Fruit fly (Drosophila melanogaster): ENCODE data around the gene Sbat.

The Sbat gene

DNA sequence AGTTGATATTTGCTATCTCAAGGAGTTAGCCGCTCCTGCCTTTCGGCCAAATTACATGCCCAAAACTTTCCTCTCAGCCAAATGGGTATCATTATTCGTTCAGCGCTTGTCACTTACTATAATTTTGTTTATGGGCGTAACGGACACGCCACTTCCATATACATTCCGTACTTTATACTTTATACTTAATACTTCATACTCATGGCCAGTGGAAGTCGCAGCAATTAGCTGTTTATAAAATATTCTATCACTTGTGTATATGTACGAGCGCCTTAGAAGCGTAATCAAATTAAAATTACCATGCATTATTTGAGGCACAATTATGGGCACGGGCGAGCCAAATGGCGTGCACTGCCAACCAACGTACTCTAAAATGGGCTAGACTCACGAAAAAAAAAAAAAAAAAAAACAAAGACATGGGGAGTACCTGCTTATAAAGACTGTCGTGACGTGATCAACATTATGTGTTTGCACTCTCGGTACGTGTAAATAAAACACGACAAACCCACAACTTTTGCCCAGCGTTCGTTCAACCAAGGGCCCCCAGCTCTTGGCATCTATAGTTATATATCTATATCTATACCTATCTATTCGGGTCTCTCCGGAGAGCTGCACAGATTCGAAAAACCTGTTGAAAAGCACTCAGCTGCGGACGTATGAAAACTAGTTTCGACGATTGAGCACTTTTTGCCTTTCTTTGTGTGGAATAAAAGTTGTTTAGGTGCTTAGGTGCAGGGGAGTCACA, 16.8 kb upstream of the Sbat start (continued):
- peak; percentile 7; the same call in 1 of the 3 replicates for TF ChIP-seq Dbx (GFP tag; IDR thresholded peaks at IDR 0.05)
- no peak for TF ChIP-seq ttk (GFP tag; IDR thresholded peaks at IDR 0.05)
- no peak for TF ChIP-seq CG6654 (GFP tag; optimal IDR thresholded peaks at IDR 0.05)
- TF ChIP-seq ATbp (GFP tag; optimal IDR thresholded peaks at IDR 0.05) = peak; percentile 37
- TF ChIP-seq CG14710 (tag; optimal IDR thresholded peaks at IDR 0.05) = no peak
- no peak for TF ChIP-seq pum (GFP tag; optimal IDR thresholded peaks at IDR 0.05)
- TF ChIP-seq CG15011 (GFP tag; optimal IDR thresholded peaks at IDR 0.05) = no peak
- TF ChIP-seq luna (GFP tag; optimal IDR thresholded peaks at IDR 0.05) = no peak
- TF ChIP-seq CG12071 (GFP tag; optimal IDR thresholded peaks at IDR 0.05) = peak; percentile 50
- no peak for TF ChIP-seq pb (GFP tag; optimal IDR thresholded peaks at IDR 0.05)
- TF ChIP-seq Scr (GFP tag; IDR thresholded peaks at IDR 0.05; ENCODE audit: partially characterized antibody) = no peak
- TF ChIP-seq CG10431 (GFP tag; optimal IDR thresholded peaks at IDR 0.05) = peak; percentile 50
- no peak for TF ChIP-seq run (tag; optimal IDR thresholded peaks at IDR 0.05)
- TF ChIP-seq btn (GFP tag; optimal IDR thresholded peaks at IDR 0.05) = no peak
- TF ChIP-seq TFAM (GFP tag; optimal IDR thresholded peaks at IDR 0.05) = no peak
- TF ChIP-seq Asciz (GFP tag; optimal IDR thresholded peaks at IDR 0.05) = no peak
- TF ChIP-seq Lpt (GFP tag; optimal IDR thresholded peaks at IDR 0.05) = no peak
- TF ChIP-seq CG12236 (GFP tag; optimal IDR thresholded peaks at IDR 0.05) = no peak
- no peak for TF ChIP-seq CG4730 (GFP tag; IDR thresholded peaks at IDR 0.05)
- TF ChIP-seq Dad (GFP tag; optimal IDR thresholded peaks at IDR 0.05) = no peak
- TF ChIP-seq CG17186 (GFP tag; optimal IDR thresholded peaks at IDR 0.05) = no peak
- no peak for TF ChIP-seq CG12104 (GFP tag; optimal IDR thresholded peaks at IDR 0.05)
- no peak for TF ChIP-seq grau (tag; optimal IDR thresholded peaks at IDR 0.05)
- no peak for TF ChIP-seq Hand (GFP tag; optimal IDR thresholded peaks at IDR 0.05)
- peak; percentile 15 for TF ChIP-seq CG33557 (GFP tag; optimal IDR thresholded peaks at IDR 0.05)
- no peak for TF ChIP-seq lola (GFP tag; optimal IDR thresholded peaks at IDR 0.05)
- TF ChIP-seq YL-1 (GFP tag; optimal IDR thresholded peaks at IDR 0.05) = no peak
- TF ChIP-seq E2f1 (GFP tag; IDR thresholded peaks at IDR 0.05) = no peak
- TF ChIP-seq CG11723 (GFP tag; optimal IDR thresholded peaks at IDR 0.05) = peak; percentile 31
- TF ChIP-seq eve (GFP tag; optimal IDR thresholded peaks at IDR 0.05) = no peak
- no peak for TF ChIP-seq CG10979 (tag; optimal IDR thresholded peaks at IDR 0.05)
- TF ChIP-seq CG14860 (GFP tag; IDR thresholded peaks at IDR 0.05; ENCODE audit: partially characterized antibody) = no peak
- no peak for TF ChIP-seq Camta (GFP tag; optimal IDR thresholded peaks at IDR 0.05)
- TF ChIP-seq exex (tag; optimal IDR thresholded peaks at IDR 0.05) = no peak
- TF ChIP-seq ranshi (GFP tag; IDR thresholded peaks at IDR 0.05) = no peak
- TF ChIP-seq CG4424 (GFP tag; optimal IDR thresholded peaks at IDR 0.05) = no peak
- TF ChIP-seq repo (GFP tag; optimal IDR thresholded peaks at IDR 0.05) = no peak
- peak; percentile 19; the same call in 1 of the 2 replicates for TF ChIP-seq onecut (GFP tag; IDR thresholded peaks at IDR 0.05)
- TF ChIP-seq nau (GFP tag; optimal IDR thresholded peaks at IDR 0.05) = no peak
- no peak for TF ChIP-seq amos (GFP tag; IDR thresholded peaks at IDR 0.05; ENCODE audit: partially characterized antibody)
- TF ChIP-seq D (optimal IDR thresholded peaks at IDR 0.05) = no peak
- TF ChIP-seq D (GFP tag; optimal IDR thresholded peaks at IDR 0.05) = no peak
- peak; percentile 34 for TF ChIP-seq CG15696 (tag; optimal IDR thresholded peaks at IDR 0.05)
- TF ChIP-seq Xbp1 (GFP tag; optimal IDR thresholded peaks at IDR 0.05) = no peak
- TF ChIP-seq Nf-YB (GFP tag; optimal IDR thresholded peaks at IDR 0.05) = no peak
- no peak for TF ChIP-seq dimm (GFP tag; IDR thresholded peaks at IDR 0.05)
- TF ChIP-seq Sry-δ (GFP tag; optimal IDR thresholded peaks at IDR 0.05) = no peak
- TF ChIP-seq tio (GFP tag; optimal IDR thresholded peaks at IDR 0.05) = no peak
- no peak for TF ChIP-seq trem (tag; optimal IDR thresholded peaks at IDR 0.05)
- peak; percentile 25; the same call in 1 of the 2 replicates for TF ChIP-seq seq (GFP tag; IDR thresholded peaks at IDR 0.05)
